Worm (Caenorhabditis elegans): ENCODE measurements around the gene sri-43.

- TF ChIP-seq skn-1 (tag; optimal IDR thresholded peaks at IDR 0.05): no peak
- TF ChIP-seq mdl-1 (tag; optimal IDR thresholded peaks at IDR 0.05): no peak
- TF ChIP-seq ama-1 (optimal IDR thresholded peaks at IDR 0.05): no peak
- no peak for TF ChIP-seq unc-62 (GFP tag; optimal IDR thresholded peaks at IDR 0.05)
- no peak for TF ChIP-seq fos-1 (tag; optimal IDR thresholded peaks at IDR 0.05)
- TF ChIP-seq nhr-237 (tag; optimal IDR thresholded peaks at IDR 0.05): no peak
- no peak for TF ChIP-seq nhr-77 (tag; optimal IDR thresholded peaks at IDR 0.05)
- TF ChIP-seq ztf-4 (tag; optimal IDR thresholded peaks at IDR 0.05): no peak
These were observed 25.5 kb downstream of the sri-43 start, which contains the start of gene T10D4.6 for ce11 chrII:3118907-3119382.

Data from whole organism, L2 larva.